Fruit fly (Drosophila melanogaster): Measurements from ENCODE around the gene Diap1.

Diap1 gene

dm6 chr3L:16046387-16047066 lies 4.3 kb downstream of the Diap1 start:
- no peak for TF ChIP-seq D1 (tag; optimal IDR thresholded peaks at IDR 0.05)
- no peak for TF ChIP-seq gl (tag; optimal IDR thresholded peaks at IDR 0.05)
- no peak for TF ChIP-seq CG10348 (GFP tag; IDR thresholded peaks at IDR 0.05)
- TF ChIP-seq CG14655 (GFP tag; optimal IDR thresholded peaks at IDR 0.05) = peak; percentile 12
- TF ChIP-seq Pif1A (GFP tag; optimal IDR thresholded peaks at IDR 0.05) = no peak
- TF ChIP-seq CG15710 (tag; optimal IDR thresholded peaks at IDR 0.05) = no peak
- TF ChIP-seq Ets98B (GFP tag; IDR thresholded peaks at IDR 0.05) = peak; percentile 48; the same call in 1 of the 2 replicates
- TF ChIP-seq fd96Ca (GFP tag; IDR thresholded peaks at IDR 0.05) = peak; percentile 40; the same call in 2 of the 3 replicates
- no peak for TF ChIP-seq CG8301 (tag; optimal IDR thresholded peaks at IDR 0.05)
- TF ChIP-seq EcR (GFP tag; optimal IDR thresholded peaks at IDR 0.05) = no peak
- TF ChIP-seq CG17806 (tag; optimal IDR thresholded peaks at IDR 0.05) = peak; percentile 3
- TF ChIP-seq CG13204 (GFP tag; optimal IDR thresholded peaks at IDR 0.05) = peak; percentile 41
- peak; percentile 31; the same call in 1 of the 2 replicates for TF ChIP-seq CG32121 (GFP tag; IDR thresholded peaks at IDR 0.05)
- peak; percentile 61 for TF ChIP-seq Pif1B (GFP tag; optimal IDR thresholded peaks at IDR 0.05)
- peak; percentile 68 for TF ChIP-seq CG12605 (GFP tag; IDR thresholded peaks at IDR 0.05)
- TF ChIP-seq CG34367 (tag; optimal IDR thresholded peaks at IDR 0.05) = no peak
- no peak for TF ChIP-seq CG9948 (tag; optimal IDR thresholded peaks at IDR 0.05)
- TF ChIP-seq rn (GFP tag; IDR thresholded peaks at IDR 0.05) = no peak
- TF ChIP-seq CG4496 (GFP tag; IDR thresholded peaks at IDR 0.05) = peak; percentile 63; the same call in 2 of the 3 replicates
- no peak for TF ChIP-seq CG8159 (tag; optimal IDR thresholded peaks at IDR 0.05)
- TF ChIP-seq Snoo (tag; optimal IDR thresholded peaks at IDR 0.05) = peak; percentile 1

- peak; percentile 60 for TF ChIP-seq CG10348 (GFP tag; IDR thresholded peaks at IDR 0.05)
- TF ChIP-seq CG14655 (GFP tag; optimal IDR thresholded peaks at IDR 0.05) = peak; percentile 91
- TF ChIP-seq CG8159 (tag; optimal IDR thresholded peaks at IDR 0.05) = peak; percentile 94
- peak; percentile 19 for TF ChIP-seq EcR (GFP tag; optimal IDR thresholded peaks at IDR 0.05)
- peak; percentile 81 for TF ChIP-seq D1 (tag; optimal IDR thresholded peaks at IDR 0.05)
- peak; percentile 95 for TF ChIP-seq Pif1B (GFP tag; optimal IDR thresholded peaks at IDR 0.05)
- peak; percentile 95 for TF ChIP-seq CG34367 (tag; optimal IDR thresholded peaks at IDR 0.05)
- TF ChIP-seq Snoo (tag; optimal IDR thresholded peaks at IDR 0.05) = peak; percentile 80
- TF ChIP-seq CG4496 (GFP tag; IDR thresholded peaks at IDR 0.05) = peak; percentile 97
- TF ChIP-seq fd96Ca (GFP tag; IDR thresholded peaks at IDR 0.05) = peak; percentile 94
- TF ChIP-seq CG12605 (GFP tag; IDR thresholded peaks at IDR 0.05) = peak; percentile 97
- TF ChIP-seq CG15710 (tag; optimal IDR thresholded peaks at IDR 0.05) = peak; percentile 95
- TF ChIP-seq gl (tag; optimal IDR thresholded peaks at IDR 0.05) = peak; percentile 92
- peak; percentile 64 for TF ChIP-seq CG13204 (GFP tag; optimal IDR thresholded peaks at IDR 0.05)
- peak; percentile 91 for TF ChIP-seq CG9948 (tag; optimal IDR thresholded peaks at IDR 0.05)
- peak; percentile 96 for TF ChIP-seq Ets98B (GFP tag; IDR thresholded peaks at IDR 0.05)
- TF ChIP-seq rn (GFP tag; IDR thresholded peaks at IDR 0.05) = peak; percentile 84
- peak; percentile 96 for TF ChIP-seq CG32121 (GFP tag; IDR thresholded peaks at IDR 0.05)
- TF ChIP-seq CG17806 (tag; optimal IDR thresholded peaks at IDR 0.05) = peak; percentile 94
- peak; percentile 97 for TF ChIP-seq Pif1A (GFP tag; optimal IDR thresholded peaks at IDR 0.05)
- peak; percentile 94 for TF ChIP-seq CG8301 (tag; optimal IDR thresholded peaks at IDR 0.05)
Observed at dm6 chr3L:16045831-16046336, 5.0 kb downstream of the Diap1 start.

- TF ChIP-seq CG12605 (GFP tag; IDR thresholded peaks at IDR 0.05) (peak; percentile 11; the same call in 1 of the 2 replicates), CG17806 (tag; optimal IDR thresholded peaks at IDR 0.05) (peak; percentile 44), CG10348 (GFP tag; IDR thresholded peaks at IDR 0.05) (no peak), rn (GFP tag; IDR thresholded peaks at IDR 0.05) (no peak), Snoo (tag; optimal IDR thresholded peaks at IDR 0.05) (no peak), D1 (tag; optimal IDR thresholded peaks at IDR 0.05) (no peak), CG13204 (GFP tag; optimal IDR thresholded peaks at IDR 0.05) (no peak), CG8301 (tag; optimal IDR thresholded peaks at IDR 0.05) (no peak), CG4496 (GFP tag; IDR thresholded peaks at IDR 0.05) (peak; percentile 33; the same call in 2 of the 3 replicates), fd96Ca (GFP tag; IDR thresholded peaks at IDR 0.05) (peak; percentile 39; the same call in 1 of the 3 replicates), CG9948 (tag; optimal IDR thresholded peaks at IDR 0.05) (no peak), Ets98B (GFP tag; IDR thresholded peaks at IDR 0.05) (peak; percentile 12; the same call in 1 of the 2 replicates), CG8159 (tag; optimal IDR thresholded peaks at IDR 0.05) (peak; percentile 66), Pif1A (GFP tag; optimal IDR thresholded peaks at IDR 0.05) (no peak), CG34367 (tag; optimal IDR thresholded peaks at IDR 0.05) (no peak), CG15710 (tag; optimal IDR thresholded peaks at IDR 0.05) (peak; percentile 25), CG14655 (GFP tag; optimal IDR thresholded peaks at IDR 0.05) (no peak), gl (tag; optimal IDR thresholded peaks at IDR 0.05) (peak; percentile 41), Pif1B (GFP tag; optimal IDR thresholded peaks at IDR 0.05) (no peak), CG32121 (GFP tag; IDR thresholded peaks at IDR 0.05) (peak; percentile 34), EcR (GFP tag; optimal IDR thresholded peaks at IDR 0.05) (no peak)
Observed at dm6 chr3L:16045083-16045830, 5.6 kb downstream of the Diap1 start.

- TF ChIP-seq Ets98B (GFP tag; IDR thresholded peaks at IDR 0.05) (no peak), CG17806 (tag; optimal IDR thresholded peaks at IDR 0.05) (no peak), fd96Ca (GFP tag; IDR thresholded peaks at IDR 0.05) (no peak)
Observed at dm6 chr3L:16043782-16044352, 7.0 kb downstream of the Diap1 start.
